Worm (Caenorhabditis elegans) whole organism, L4 larva: Measurements from ENCODE around the gene dhs-14.

Experiments used
- F26F4.8 ChIP-seq: fragments of 200-800 bp; sonication (Bioruptor generic); conservative IDR thresholded peaks from 2 replicates; pipeline ENCODE4 v1.3.6; 2022; ENCODE audit warnings: missing genetic modification characterization, missing compliant biosample characterization
- F37D6.2 ChIP-seq: sonication (generic microtip); optimal IDR thresholded peaks from 2 replicates; lab custom pipeline; 2016; ENCODE audit warnings: mild to moderate bottlenecking, missing genetic modification characterization, missing compliant biosample characterization
- R02D3.7 ChIP-seq: fragments of 150-350 bp; sonication (generic microtip); optimal IDR thresholded peaks from 3 replicates; lab custom pipeline; 2014; ENCODE audit warnings: missing biosample characterization, missing genetic modification characterization
- T20F7.1 ChIP-seq: fragments of 200-800 bp; sonication (Bioruptor generic); optimal IDR thresholded peaks from 2 replicates; lab custom pipeline; 2018; ENCODE audit warnings: mild to moderate bottlenecking, missing genetic modification characterization, missing compliant biosample characterization
- Y105C5A.15 ChIP-seq: fragments of 200-800 bp; sonication (Bioruptor generic); IDR thresholded peaks from 2 replicates; pipeline ENCODE4 v1.3.6; 2022; ENCODE audit warnings: missing genetic modification characterization, missing compliant biosample characterization
- Y48G9A.11 ChIP-seq: fragments of 200-800 bp; sonication (Bioruptor generic); IDR thresholded peaks from 2 replicates; pipeline ENCODE4 v1.3.6; 2022; ENCODE audit warnings: missing genetic modification reagents, missing genetic modification characterization, missing compliant biosample characterization
- Y75B8A.6 ChIP-seq: fragments of 200-800 bp; sonication (Bioruptor generic); IDR thresholded peaks from 2 replicates; pipeline ENCODE4 v1.3.6; 2022; ENCODE audit warnings: missing genetic modification reagents, missing genetic modification characterization, missing compliant biosample characterization
- aha-1 ChIP-seq: fragments of 150-350 bp; peaks from one replicate; lab custom pipeline; 2014; ENCODE audit warnings: missing biosample characterization, missing genetic modification characterization
- attf-4 ChIP-seq: sonication (generic microtip); optimal IDR thresholded peaks from 3 replicates; lab custom pipeline; 2017; ENCODE audit warnings: missing biosample characterization, missing genetic modification characterization
- ceh-28 ChIP-seq: fragments of 150-350 bp; optimal IDR thresholded peaks from 2 replicates; lab custom pipeline; 2014; ENCODE audit warnings: missing biosample characterization, missing genetic modification reagents, missing genetic modification characterization
- ceh-32 ChIP-seq: sonication (generic microtip); optimal IDR thresholded peaks from 2 replicates; lab custom pipeline; 2016; ENCODE audit warnings: mild to moderate bottlenecking, missing genetic modification characterization, missing compliant biosample characterization; ENCODE audit not compliant: poor library complexity
- ceh-44 ChIP-seq: fragments of 200-800 bp; sonication (Bioruptor generic); IDR thresholded peaks from 2 replicates; pipeline ENCODE4 v1.3.6; 2022; ENCODE audit warnings: missing genetic modification reagents, missing genetic modification characterization, missing compliant biosample characterization
- ceh-62 ChIP-seq: sonication (generic microtip); optimal IDR thresholded peaks from 2 replicates; lab custom pipeline; 2017; ENCODE audit warnings: missing biosample characterization, missing genetic modification characterization
- dmd-6 ChIP-seq: fragments of 200-800 bp; sonication (Bioruptor generic); IDR thresholded peaks from 2 replicates; pipeline ENCODE4 v1.3.6; 2022; ENCODE audit warnings: missing genetic modification reagents, missing genetic modification characterization, missing compliant biosample characterization
- dmd-8 ChIP-seq: fragments of 200-800 bp; sonication (Bioruptor generic); IDR thresholded peaks from 2 replicates; pipeline ENCODE4 v1.3.6; 2022; ENCODE audit warnings: missing genetic modification characterization, missing compliant biosample characterization
- dmd-9 ChIP-seq: fragments of 200-800 bp; sonication (Bioruptor generic); IDR thresholded peaks from 2 replicates; pipeline ENCODE4 v1.3.6; 2022; ENCODE audit warnings: missing genetic modification reagents, missing genetic modification characterization, missing compliant biosample characterization
- dpl-1 ChIP-seq: fragments of 150-350 bp; optimal IDR thresholded peaks from 2 replicates; lab custom pipeline; 2014; ENCODE audit warnings: missing biosample characterization, missing genetic modification reagents, missing genetic modification characterization
- egl-27 ChIP-seq: sonication (generic microtip); optimal IDR thresholded peaks from 3 replicates; lab custom pipeline; 2017; ENCODE audit warnings: missing biosample characterization, missing genetic modification reagents, missing genetic modification characterization
- hlh-11 ChIP-seq: fragments of 200-800 bp; sonication (Bioruptor generic); optimal IDR thresholded peaks from 2 replicates; lab custom pipeline; 2018; ENCODE audit warnings: mild to moderate bottlenecking, missing genetic modification characterization, missing compliant biosample characterization
- hlh-30 ChIP-seq: sonication (generic microtip); optimal IDR thresholded peaks from 2 replicates; lab custom pipeline; 2017; ENCODE audit warnings: antibody characterized with exemption, mild to moderate bottlenecking, missing genetic modification characterization, missing compliant biosample characterization; ENCODE audit not compliant: insufficient read depth
- mdl-1 ChIP-seq, 2 experiments: fragments of 150-350 bp in 1 of 2; sonication (generic microtip) in 1 of 2; optimal IDR thresholded peaks; 2 replicates each; lab custom pipeline; 2014 to 2017; ENCODE audit warnings: missing biosample characterization in 2 of 2, missing genetic modification characterization in 2 of 2
- mep-1 ChIP-seq: fragments of 150-350 bp; sonication (generic microtip); optimal IDR thresholded peaks from 3 replicates; lab custom pipeline; 2014; ENCODE audit warnings: missing biosample characterization, missing genetic modification characterization
- mes-2 ChIP-seq: sonication (generic microtip); optimal IDR thresholded peaks from 2 replicates; lab custom pipeline; 2016; ENCODE audit warnings: missing genotype, mild to moderate bottlenecking, missing genetic modification characterization, missing compliant biosample characterization; ENCODE audit not compliant: poor library complexity, severe bottlenecking
- nhr-111 ChIP-seq: fragments of 200-800 bp; sonication (Bioruptor generic); optimal IDR thresholded peaks from 2 replicates; lab custom pipeline; 2018; ENCODE audit warnings: mild to moderate bottlenecking, missing genetic modification characterization, missing compliant biosample characterization
- nhr-28 ChIP-seq: fragments of 150-350 bp; optimal IDR thresholded peaks from 2 replicates; lab custom pipeline; 2014; ENCODE audit warnings: missing biosample characterization, missing genetic modification characterization
- nhr-6 ChIP-seq: fragments of 150-350 bp; optimal IDR thresholded peaks from 2 replicates; lab custom pipeline; 2014; ENCODE audit warnings: missing biosample characterization, missing genetic modification characterization
- nhr-76 ChIP-seq: fragments of 150-350 bp; optimal IDR thresholded peaks from 2 replicates; lab custom pipeline; 2014; ENCODE audit warnings: missing biosample characterization, missing genetic modification characterization
- saeg-2 ChIP-seq: fragments of 200-800 bp; sonication (Bioruptor generic); IDR thresholded peaks from 2 replicates; pipeline ENCODE4 v1.3.6; 2022; ENCODE audit warnings: missing genetic modification reagents, missing genetic modification characterization, missing compliant biosample characterization
- set-16 ChIP-seq: fragments of 200-800 bp; sonication (Bioruptor generic); IDR thresholded peaks from 2 replicates; pipeline ENCODE4 v1.3.6; 2022; ENCODE audit warnings: missing genetic modification reagents, missing genetic modification characterization, missing compliant biosample characterization
- snpc-1.2 ChIP-seq: fragments of 200-800 bp; sonication (Bioruptor generic); IDR thresholded peaks from 2 replicates; pipeline ENCODE4 v1.3.6; 2022; ENCODE audit warnings: missing genetic modification reagents, missing genetic modification characterization, missing compliant biosample characterization
- snpc-4 ChIP-seq: fragments of 150-350 bp; optimal IDR thresholded peaks from 2 replicates; lab custom pipeline; 2014; ENCODE audit warnings: missing biosample characterization, missing genetic modification characterization
- unc-130 ChIP-seq: sonication (generic microtip); optimal IDR thresholded peaks from 2 replicates; lab custom pipeline; 2016; ENCODE audit warnings: missing genetic modification reagents, missing genetic modification characterization, missing compliant biosample characterization
- unc-62 ChIP-seq, 3 experiments: fragments of 150-350 bp in 1 of 3; sonication (generic microtip); optimal IDR thresholded peaks in 2 of 3; peaks in 1 of 3; 1 replicate in 1 of 3; 2 replicates in 2 of 3; lab custom pipeline; 2014 to 2017; ENCODE audit warnings: missing biosample characterization in 3 of 3, missing genetic modification characterization in 3 of 3, missing genetic modification reagents in 3 of 3, missing genotype in 1 of 3

Gene dhs-14

DNA sequence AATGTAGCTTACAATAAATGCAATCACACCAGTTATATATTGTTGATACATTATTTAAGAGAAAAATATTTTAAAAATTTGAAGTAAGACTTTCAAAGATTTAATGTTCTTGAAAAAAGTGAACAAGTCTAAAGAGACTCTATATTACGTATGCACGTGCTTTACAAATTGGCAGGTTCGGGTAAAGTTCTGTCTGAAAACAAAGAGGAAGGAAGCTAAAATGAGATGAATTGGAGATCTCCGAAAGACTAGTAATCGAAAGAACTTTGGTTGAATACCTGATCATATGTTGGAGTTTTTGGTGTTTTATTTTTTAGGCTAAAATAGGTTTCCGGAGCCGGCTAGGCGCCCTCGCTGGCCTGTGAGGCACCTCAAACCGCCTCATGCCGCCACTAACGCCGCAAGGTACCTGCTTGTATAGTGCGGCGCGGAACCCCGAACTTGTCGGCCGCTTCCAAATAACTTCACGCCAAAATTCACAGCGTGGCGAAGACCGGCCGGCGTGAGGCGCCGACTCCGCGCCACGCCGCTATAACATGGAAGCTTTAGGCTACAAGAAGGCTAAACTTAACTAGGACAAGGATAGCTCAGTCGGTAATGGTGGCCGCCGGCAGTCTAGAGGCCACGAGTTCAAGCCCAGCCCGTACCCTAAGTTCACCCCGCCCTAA lies 7.6 kb downstream of the dhs-14 start, which contains the start of gene srx-28:
Gene srx-28 (minus strand): TSS at position 51 of the 668 bp plus-strand sequence.
- TF ChIP-seq dmd-9 (GFP tag; lab: Robert Waterston, UW) (0 out of 2 replicates have a peak, but pooled peaks have one; percentile 48), nhr-111 (GFP tag; lab: Kevin White, UChicago) (no peak), mes-2 (tag; lab: Kevin White, UChicago) (no peak), set-16 (GFP tag; lab: Robert Waterston, UW) (peak; percentile 86), aha-1 (peak; percentile 37), dpl-1 (no peak), ceh-62 (tag; lab: Kevin White, UChicago) (no peak)
- TF ChIP-seq, all 104 proteins: peak for 3

DNA sequence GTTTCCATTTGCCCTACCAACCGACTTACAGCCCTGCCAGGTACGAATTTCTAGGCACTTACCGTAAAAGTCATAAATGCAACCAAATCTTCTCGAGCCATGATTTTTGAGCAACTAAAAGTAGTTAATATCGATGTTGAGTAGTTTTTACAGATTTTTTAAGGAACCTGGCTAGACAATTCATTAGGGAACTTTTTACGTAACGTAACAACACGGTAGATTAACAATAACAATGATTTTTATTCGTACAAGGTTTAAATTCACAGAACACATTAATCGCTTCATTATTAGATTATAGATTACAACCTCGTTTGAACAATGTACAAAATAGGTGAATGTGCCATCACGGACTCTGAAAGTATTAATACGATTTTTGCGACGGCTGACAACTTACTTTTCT lies 12.0 kb downstream of the dhs-14 start, which contains the start of gene srx-26:
Gene srx-26 (minus strand): TSS at position 101 of the 400 bp plus-strand sequence.
- no peak for TF ChIP-seq hlh-11
- no peak for TF ChIP-seq hlh-30 (tag; lab: Kevin White, UChicago)
- TF ChIP-seq egl-27 (tag; lab: Kevin White, UChicago) = no peak
- TF ChIP-seq nhr-111 (GFP tag; lab: Kevin White, UChicago) = no peak

DNA sequence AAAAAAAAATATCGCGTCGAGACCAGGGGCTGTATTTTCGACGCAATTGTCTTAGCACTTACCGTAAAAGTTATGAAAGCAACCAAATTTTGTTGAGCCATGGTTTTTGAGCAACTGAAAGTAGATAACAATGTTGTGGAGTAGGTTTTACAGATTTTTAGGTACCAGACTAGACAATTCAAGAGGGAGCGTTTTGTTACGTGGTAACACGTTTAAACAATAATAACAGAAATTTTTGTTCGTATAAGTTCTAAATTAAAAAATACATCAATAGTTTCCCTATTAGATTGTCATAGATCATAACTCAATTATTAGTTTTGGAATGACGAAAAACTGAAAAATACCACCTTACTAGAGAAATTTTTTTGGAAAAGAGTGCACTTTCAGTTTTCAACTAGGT lies 15.0 kb downstream of the dhs-14 start, which contains the start of gene srx-24:
Gene srx-24 (minus strand): TSS at position 101 of the 400 bp plus-strand sequence.
- TF ChIP-seq ceh-44 (GFP tag; lab: Robert Waterston, UW) = no peak
- TF ChIP-seq R02D3.7 = no peak
- TF ChIP-seq saeg-2 (GFP tag; lab: Robert Waterston, UW) = no peak
- no peak for TF ChIP-seq unc-130
- TF ChIP-seq mes-2 (tag; lab: Kevin White, UChicago) = no peak
- no peak for TF ChIP-seq ceh-62 (tag; lab: Kevin White, UChicago)
- TF ChIP-seq T20F7.1 (GFP tag; lab: Kevin White, UChicago) = no peak
- no peak for TF ChIP-seq F37D6.2 (tag; lab: Kevin White, UChicago)
- TF ChIP-seq dmd-8 (GFP tag; lab: Robert Waterston, UW) = no peak

DNA sequence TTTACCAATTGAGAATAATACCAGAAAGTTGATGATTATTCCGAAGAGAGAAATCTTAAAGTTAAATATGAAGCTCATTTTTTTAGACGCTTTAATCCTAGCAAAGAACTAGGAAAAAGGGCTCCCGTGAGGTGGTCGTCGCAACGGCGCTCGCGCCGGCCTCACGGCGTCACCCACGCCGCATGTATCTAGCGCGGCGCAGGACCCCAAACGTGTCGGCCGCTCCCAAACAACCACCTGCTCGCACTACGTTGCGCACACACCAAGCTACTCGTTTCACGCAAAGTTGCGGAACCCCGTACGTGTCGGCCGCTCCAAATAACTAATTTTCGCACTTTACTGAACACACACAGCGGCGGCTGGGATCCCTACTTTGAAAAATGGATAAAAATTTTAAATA lies 18.6 kb downstream of the dhs-14 start:
- TF ChIP-seq set-16 (GFP tag; lab: Robert Waterston, UW) = peak; percentile 85
- TF ChIP-seq unc-62 (GFP tag; optimal IDR thresholded peaks at IDR 0.05 in 1 of 2; lab: Kevin White, UChicago) = no peak
- TF ChIP-seq unc-62 (tag; optimal IDR thresholded peaks at IDR 0.05; lab: Kevin White, UChicago) = no peak

DNA sequence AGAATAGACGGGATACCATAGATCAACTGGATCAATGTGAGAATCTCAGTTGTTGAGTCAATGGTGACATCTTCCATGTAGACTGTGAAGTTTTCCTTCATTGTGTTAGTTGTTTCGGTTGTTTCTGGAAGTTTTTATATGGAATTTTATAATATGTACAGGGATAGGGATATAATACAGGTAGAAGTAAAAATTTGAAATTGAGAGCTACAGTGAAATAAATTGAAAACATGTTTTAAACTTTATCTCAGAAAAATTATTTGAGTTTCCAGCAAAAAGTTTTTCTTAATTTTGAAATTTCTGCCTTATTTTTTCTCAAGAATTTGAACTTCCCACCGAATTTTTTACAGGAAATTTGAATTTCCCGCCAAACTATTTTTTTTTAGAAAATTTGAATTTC lies 22.7 kb downstream of the dhs-14 start, which contains the start of gene srg-62:
Gene srg-62 (minus strand): TSS at position 101 of the 400 bp plus-strand sequence.
- TF ChIP-seq Y75B8A.6 (GFP tag; lab: Robert Waterston, UW) = no peak
- TF ChIP-seq dmd-6 = no peak
- no peak for TF ChIP-seq nhr-6 (tag; lab: Kevin White, UChicago)
- TF ChIP-seq Y105C5A.15 (GFP tag; lab: Robert Waterston, UW) = no peak
- TF ChIP-seq F26F4.8 (GFP tag; lab: Robert Waterston, UW) = no peak
- no peak for TF ChIP-seq dpl-1
- TF ChIP-seq attf-4 (tag; lab: Kevin White, UChicago) = no peak
- TF ChIP-seq nhr-28 = no peak
- TF ChIP-seq ceh-32 = no peak
- TF ChIP-seq snpc-1.2 (GFP tag; lab: Robert Waterston, UW) = no peak
- no peak for TF ChIP-seq mep-1 (tag; lab: Kevin White, UChicago)
- TF ChIP-seq hlh-11 = no peak
- no peak for TF ChIP-seq mdl-1 (tag; optimal IDR thresholded peaks at IDR 0.05; lab: Kevin White, UChicago)
- no peak for TF ChIP-seq nhr-76 (tag; lab: Kevin White, UChicago)
- TF ChIP-seq snpc-4 (tag; lab: Kevin White, UChicago) = no peak
- TF ChIP-seq Y48G9A.11 = no peak
- no peak for TF ChIP-seq ceh-28
- no peak for TF ChIP-seq ceh-44 (GFP tag; lab: Robert Waterston, UW)
